Worm (Caenorhabditis elegans) whole organism, mixed stage, embryonic: ENCODE results near the gene efhd-1.

Experiments used
- ces-1 ChIP-seq: fragments of 150-350 bp; optimal IDR thresholded peaks from 2 replicates; lab custom pipeline; 2014; ENCODE audit warnings: missing biosample characterization, missing genetic modification reagents, missing genetic modification characterization
- flh-1 ChIP-seq: fragments of 200-800 bp; sonication (Bioruptor generic); optimal IDR thresholded peaks from 2 replicates; lab custom pipeline; 2018; ENCODE audit warnings: mild to moderate bottlenecking, missing genetic modification characterization, moderate library complexity, missing compliant biosample characterization
- mab-5 ChIP-seq: fragments of 150-350 bp; optimal IDR thresholded peaks from 2 replicates; lab custom pipeline; 2014; ENCODE audit warnings: missing biosample characterization, missing genetic modification characterization
- nhr-12 ChIP-seq: fragments of 150-350 bp; optimal IDR thresholded peaks from 2 replicates; lab custom pipeline; 2014; ENCODE audit warnings: missing biosample characterization, missing genetic modification characterization
- nhr-2 ChIP-seq: fragments of 150-350 bp; optimal IDR thresholded peaks from 2 replicates; lab custom pipeline; 2014; ENCODE audit warnings: missing biosample characterization, missing genetic modification characterization
- nhr-237 ChIP-seq: fragments of 150-350 bp; optimal IDR thresholded peaks from 2 replicates; lab custom pipeline; 2014; ENCODE audit warnings: missing biosample characterization, missing genetic modification characterization
- nhr-28 ChIP-seq: fragments of 150-350 bp; optimal IDR thresholded peaks from 2 replicates; lab custom pipeline; 2014; ENCODE audit warnings: missing biosample characterization, missing genetic modification characterization
- nhr-76 ChIP-seq: sonication (generic microtip); optimal IDR thresholded peaks from 2 replicates; lab custom pipeline; 2017; ENCODE audit warnings: missing biosample characterization, missing genetic modification characterization
- unc-39 ChIP-seq: fragments of 150-350 bp; optimal IDR thresholded peaks from 2 replicates; lab custom pipeline; 2014; ENCODE audit warnings: missing biosample characterization, missing genetic modification characterization
- unc-62 ChIP-seq: fragments of 150-350 bp; optimal IDR thresholded peaks from 2 replicates; lab custom pipeline; 2014; ENCODE audit warnings: missing biosample characterization, missing genetic modification reagents, missing genetic modification characterization
- zip-8 ChIP-seq: fragments of 150-350 bp; optimal IDR thresholded peaks from 2 replicates; lab custom pipeline; 2014; ENCODE audit warnings: missing biosample characterization, missing genetic modification characterization
- ztf-11 ChIP-seq: fragments of 150-350 bp; optimal IDR thresholded peaks from 2 replicates; lab custom pipeline; 2014; ENCODE audit warnings: missing biosample characterization, missing genetic modification characterization

- TF ChIP-seq flh-1 (no peak), unc-62 (GFP tag; lab: Kevin White, UChicago) (no peak), nhr-28 (tag; lab: Kevin White, UChicago) (no peak), nhr-76 (tag; lab: Kevin White, UChicago) (no peak), ces-1 (GFP tag; lab: Kevin White, UChicago) (no peak), unc-39 (tag; lab: Kevin White, UChicago) (no peak), ztf-11 (no peak), nhr-237 (tag; lab: Kevin White, UChicago) (no peak), nhr-12 (tag; lab: Kevin White, UChicago) (no peak), zip-8 (tag; lab: Kevin White, UChicago) (no peak), nhr-2 (no peak), mab-5 (tag; lab: Kevin White, UChicago) (no peak)
These were observed 49.4 kb upstream of the efhd-1 start for ce11 chrII:14129191-14129590.
